Fruit fly (Drosophila melanogaster) S2 (cell line): Measurements from ENCODE around the gene mtd.

Experiments
- CG8478 ChIP-seq: fragments of >200 bp; optimal IDR thresholded peaks from 2 replicates; lab custom pipeline; 2018
- CTCF ChIP-seq, 2 experiments: fragments of >200 bp; optimal IDR thresholded peaks; 2 replicates each; lab custom pipeline; 2018

dm6 chr3R:5361681-5362319, 11.6 kb upstream of the mtd start:
- TF ChIP-seq CTCF (optimal IDR thresholded peaks at IDR 0.05; lab: Kevin White, UChicago) (no peak), CG8478 (lab: Kevin White, UChicago) (no peak)
